Fruit fly (Drosophila melanogaster) whole organism, embryonic: Measurements from ENCODE around the gene klg.

ENCODE experiments used
- Aef1 ChIP-seq: fragments of 200-800 bp; sonication (Bioruptor generic); IDR thresholded peaks from 3 replicates; pipeline ENCODE4 v1.3.6; 2022; ENCODE audit warnings: missing biosample characterization, missing genetic modification characterization
- Awh ChIP-seq: fragments of 200-800 bp; sonication (Bioruptor generic); IDR thresholded peaks from 2 replicates; pipeline ENCODE4, ENCODE4 v1.3.6; 2022; ENCODE audit warnings: missing biosample characterization, missing genetic modification characterization
- CG10274 ChIP-seq: fragments of 200-800 bp; sonication (Bioruptor generic); optimal IDR thresholded peaks from 3 replicates; lab custom pipeline; 2017; ENCODE audit warnings: missing biosample characterization, mild to moderate bottlenecking, missing genetic modification characterization
- CG11695 ChIP-seq: fragments of 200-800 bp; sonication (Bioruptor generic); IDR thresholded peaks from 3 replicates; pipeline ENCODE4 v1.3.6; 2022; ENCODE audit warnings: missing biosample characterization, missing genetic modification characterization
- CG13296 ChIP-seq: fragments of 200-800 bp; sonication (Bioruptor generic); optimal IDR thresholded peaks from 3 replicates; lab custom pipeline; 2018; ENCODE audit warnings: missing biosample characterization, mild to moderate bottlenecking, missing genetic modification characterization
- CG1647 ChIP-seq: fragments of 200-800 bp; sonication (Bioruptor generic); optimal IDR thresholded peaks from 3 replicates; lab custom pipeline; 2016; ENCODE audit warnings: missing biosample characterization, missing genetic modification characterization
- CG17568 ChIP-seq: fragments of 200-800 bp; sonication (Bioruptor generic); optimal IDR thresholded peaks from 2 replicates; lab custom pipeline; 2018; ENCODE audit warnings: missing biosample characterization, mild to moderate bottlenecking, missing genetic modification characterization, moderate library complexity
- CG18619 ChIP-seq: fragments of 200-800 bp; sonication (Bioruptor generic); optimal IDR thresholded peaks from 3 replicates; lab custom pipeline; 2017; ENCODE audit warnings: missing biosample characterization, mild to moderate bottlenecking, missing genetic modification characterization
- CG18764 ChIP-seq: fragments of 200-800 bp; sonication (Bioruptor generic); optimal IDR thresholded peaks from 3 replicates; lab custom pipeline; 2016; ENCODE audit warnings: missing biosample characterization, missing genetic modification characterization
- CG2678 ChIP-seq: fragments of 200-800 bp; sonication (Bioruptor generic); optimal IDR thresholded peaks from 3 replicates; lab custom pipeline; 2019; ENCODE audit warnings: missing biosample characterization, mild to moderate bottlenecking, missing genetic modification characterization, moderate library complexity
- CG3065 ChIP-seq: fragments of 200-800 bp; sonication (Bioruptor generic); optimal IDR thresholded peaks from 2 replicates; lab custom pipeline; 2016; ENCODE audit warnings: missing biosample characterization, missing genetic modification characterization
- CG32772 ChIP-seq: fragments of 200-800 bp; sonication (Bioruptor generic); IDR thresholded peaks from 2 replicates; pipeline ENCODE4 v1.3.6; 2022; ENCODE audit warnings: missing biosample characterization, missing genetic modification characterization
- CG4854 ChIP-seq: fragments of 200-800 bp; sonication (Bioruptor generic); optimal IDR thresholded peaks from 2 replicates; lab custom pipeline; 2016; ENCODE audit warnings: missing biosample characterization, missing genetic modification characterization, inconsistent platforms
- CG6272 ChIP-seq: fragments of 200-800 bp; sonication (Bioruptor generic); IDR thresholded peaks from 2 replicates; pipeline ENCODE4 v1.3.6; 2022; ENCODE audit warnings: missing biosample characterization, missing genetic modification characterization
- CG6654 ChIP-seq: fragments of 200-800 bp; sonication (Bioruptor generic); optimal IDR thresholded peaks from 2 replicates; lab custom pipeline; 2017; ENCODE audit warnings: missing biosample characterization, mild to moderate bottlenecking, missing genetic modification characterization
- CG7357 ChIP-seq: fragments of 200-800 bp; sonication (Bioruptor generic); IDR thresholded peaks from 3 replicates; pipeline ENCODE4 v1.3.6; 2022; ENCODE audit warnings: missing biosample characterization, missing genetic modification characterization
- CG7786 ChIP-seq: fragments of 200-800 bp; sonication (Bioruptor generic); optimal IDR thresholded peaks from 2 replicates; lab custom pipeline; 2016; ENCODE audit warnings: missing biosample characterization, missing genetic modification characterization
- CG8944 ChIP-seq: fragments of 200-800 bp; sonication (Bioruptor generic); optimal IDR thresholded peaks from 3 replicates; lab custom pipeline; 2016; ENCODE audit warnings: missing biosample characterization, missing genetic modification characterization
- D19A ChIP-seq: fragments of 200-800 bp; optimal IDR thresholded peaks from 3 replicates; lab custom pipeline; 2019; ENCODE audit warnings: missing biosample characterization, mild to moderate bottlenecking, missing genetic modification characterization, moderate library complexity
- Dp ChIP-seq: fragments of 200-800 bp; sonication (Bioruptor generic); optimal IDR thresholded peaks from 2 replicates; lab custom pipeline; 2018; ENCODE audit warnings: missing biosample characterization, mild to moderate bottlenecking, missing genetic modification characterization, moderate library complexity
- ERR ChIP-seq: fragments of 200-800 bp; sonication (Bioruptor generic); optimal IDR thresholded peaks from 2 replicates; lab custom pipeline; 2016; ENCODE audit warnings: missing biosample characterization, missing genetic modification characterization
- Fer1 ChIP-seq: fragments of 200-800 bp; sonication (Bioruptor generic); optimal IDR thresholded peaks from 2 replicates; lab custom pipeline; 2017; ENCODE audit warnings: missing biosample characterization, mild to moderate bottlenecking, missing genetic modification characterization
- HLHmδ ChIP-seq: fragments of 200-800 bp; sonication (Bioruptor generic); optimal IDR thresholded peaks from 2 replicates; lab custom pipeline; 2018; ENCODE audit warnings: missing biosample characterization, mild to moderate bottlenecking, missing genetic modification characterization, moderate library complexity
- Hsf ChIP-seq: fragments of 200-800 bp; sonication (Bioruptor generic); optimal IDR thresholded peaks from 3 replicates; lab custom pipeline; 2016; ENCODE audit warnings: missing biosample characterization, missing genetic modification characterization
- Meics ChIP-seq: fragments of 200-800 bp; sonication (Bioruptor generic); optimal IDR thresholded peaks from 2 replicates; lab custom pipeline; 2017; ENCODE audit warnings: missing biosample characterization, mild to moderate bottlenecking, missing genetic modification characterization
- Mrtf ChIP-seq: fragments of 200-800 bp; sonication (Bioruptor generic); IDR thresholded peaks from 3 replicates; pipeline ENCODE4 v1.3.6; 2022; ENCODE audit warnings: missing biosample characterization, missing genetic modification characterization
- NC2β ChIP-seq: fragments of 200-800 bp; sonication (Bioruptor generic); optimal IDR thresholded peaks from 2 replicates; lab custom pipeline; 2016; ENCODE audit warnings: missing biosample characterization, missing genetic modification characterization
- Nf-YA ChIP-seq: fragments of 200-800 bp; sonication (Bioruptor generic); IDR thresholded peaks from 2 replicates; pipeline ENCODE4 v1.3.6; 2022; ENCODE audit warnings: missing biosample characterization, missing genetic modification characterization
- Six4 ChIP-seq: fragments of 200-800 bp; sonication (Bioruptor generic); optimal IDR thresholded peaks from 2 replicates; lab custom pipeline; 2016; ENCODE audit warnings: missing biosample characterization, missing genetic modification characterization
- Sox102F ChIP-seq: fragments of 200-800 bp; sonication (Bioruptor generic); optimal IDR thresholded peaks from 2 replicates; lab custom pipeline; 2018; ENCODE audit warnings: missing biosample characterization, mild to moderate bottlenecking, missing genetic modification characterization, moderate library complexity
- Taf1 ChIP-seq: fragments of 200-800 bp; sonication (Bioruptor generic); IDR thresholded peaks from 2 replicates; pipeline ENCODE4 v1.3.6; 2022; ENCODE audit warnings: missing biosample characterization, missing genetic modification characterization
- amos ChIP-seq: fragments of 200-800 bp; sonication (Bioruptor generic); IDR thresholded peaks from 2 replicates; pipeline ENCODE4 v1.3.6; 2022; ENCODE audit warnings: missing biosample characterization, missing genetic modification characterization; ENCODE audit not compliant: partially characterized antibody
- ara ChIP-seq: fragments of 200-800 bp; sonication (Bioruptor generic); IDR thresholded peaks from 2 replicates; pipeline ENCODE4 v1.3.6; 2022; ENCODE audit warnings: missing biosample characterization, missing genetic modification characterization
- cato ChIP-seq: fragments of 200-800 bp; sonication (Bioruptor generic); optimal IDR thresholded peaks from 2 replicates; lab custom pipeline; 2016; ENCODE audit warnings: missing biosample characterization, missing genetic modification characterization, borderline replicate concordance
- da ChIP-seq: fragments of 200-800 bp; sonication (Bioruptor generic); optimal IDR thresholded peaks from 2 replicates; lab custom pipeline; 2016; ENCODE audit warnings: missing biosample characterization, missing genetic modification characterization
- dm ChIP-seq: fragments of 200-800 bp; sonication (Bioruptor generic); optimal IDR thresholded peaks from 3 replicates; lab custom pipeline; 2016; ENCODE audit warnings: missing biosample characterization, missing genetic modification characterization
- ewg ChIP-seq: fragments of 200-800 bp; sonication (Bioruptor generic); optimal IDR thresholded peaks from 3 replicates; lab custom pipeline; 2017; ENCODE audit warnings: mild to moderate bottlenecking, missing biosample characterization, missing genetic modification reagents, missing genetic modification characterization
- gro ChIP-seq: fragments of 200-800 bp; sonication (Bioruptor generic); optimal IDR thresholded peaks from 2 replicates; lab custom pipeline; 2016; ENCODE audit warnings: missing biosample characterization, missing genetic modification characterization
- gsb ChIP-seq: fragments of 200-800 bp; sonication (Bioruptor generic); IDR thresholded peaks from 2 replicates; pipeline ENCODE4 v1.3.6; 2022; ENCODE audit warnings: missing biosample characterization, missing genetic modification characterization
- nau ChIP-seq: fragments of 200-800 bp; sonication (Bioruptor generic); optimal IDR thresholded peaks from 3 replicates; lab custom pipeline; 2017; ENCODE audit warnings: missing biosample characterization, mild to moderate bottlenecking, missing genetic modification characterization, missing genetic modification reagents
- nom ChIP-seq: fragments of 200-800 bp; sonication (Bioruptor generic); optimal IDR thresholded peaks from 2 replicates; lab custom pipeline; 2017; ENCODE audit warnings: missing biosample characterization, missing genetic modification characterization, mild to moderate bottlenecking, moderate library complexity, missing genetic modification reagents
- oc ChIP-seq: fragments of 200-800 bp; sonication (Bioruptor generic); optimal IDR thresholded peaks from 2 replicates; lab custom pipeline; 2018; ENCODE audit warnings: missing biosample characterization, mild to moderate bottlenecking, missing genetic modification characterization, moderate library complexity
- ro ChIP-seq: fragments of 200-800 bp; sonication (Bioruptor generic); IDR thresholded peaks from 2 replicates; pipeline ENCODE4 v1.3.6; 2022; ENCODE audit warnings: missing biosample characterization, missing genetic modification characterization
- sd ChIP-seq: fragments of 200-800 bp; sonication (Bioruptor generic); optimal IDR thresholded peaks from 3 replicates; lab custom pipeline; 2018; ENCODE audit warnings: missing biosample characterization, mild to moderate bottlenecking, missing genetic modification characterization, moderate library complexity
- sna ChIP-seq: fragments of 200-800 bp; sonication (Bioruptor generic); IDR thresholded peaks from 2 replicates; pipeline ENCODE4 v1.3.6; 2022; ENCODE audit warnings: missing biosample characterization, missing genetic modification characterization; ENCODE audit not compliant: partially characterized antibody
- sug ChIP-seq: fragments of 200-800 bp; optimal IDR thresholded peaks from 2 replicates; lab custom pipeline; 2019; ENCODE audit warnings: missing biosample characterization, mild to moderate bottlenecking, missing genetic modification characterization, moderate library complexity
- tll ChIP-seq, 2 experiments: fragments of 200-800 bp in 1 of 2; fragments of >200 bp in 1 of 2; sonication (Bioruptor generic) in 1 of 2; optimal IDR thresholded peaks; 2 replicates each; lab custom pipeline; 2017 to 2019; ENCODE audit warnings: missing biosample characterization in 2 of 2, missing genetic modification characterization in 2 of 2, mild to moderate bottlenecking in 1 of 2, moderate library complexity in 1 of 2
- tup ChIP-seq: fragments of 200-800 bp; sonication (Bioruptor generic); optimal IDR thresholded peaks from 2 replicates; lab custom pipeline; 2016; ENCODE audit warnings: missing biosample characterization, mild to moderate bottlenecking, missing genetic modification characterization, moderate library complexity
- tx ChIP-seq: fragments of 200-800 bp; sonication (Bioruptor generic); optimal IDR thresholded peaks from 2 replicates; lab custom pipeline; 2016; ENCODE audit warnings: missing biosample characterization, missing genetic modification characterization
- vfl ChIP-seq: fragments of 200-800 bp; sonication (Bioruptor generic); optimal IDR thresholded peaks from 2 replicates; lab custom pipeline; 2016; ENCODE audit warnings: missing biosample characterization, missing genetic modification characterization
- wdn ChIP-seq: fragments of 200-800 bp; sonication (Bioruptor generic); IDR thresholded peaks from 2 replicates; pipeline ENCODE4 v1.3.6; 2022; ENCODE audit warnings: missing biosample characterization, missing genetic modification characterization
- zen2 ChIP-seq: fragments of 200-800 bp; sonication (Bioruptor generic); IDR thresholded peaks from 3 replicates; pipeline ENCODE4 v1.3.6; 2022; ENCODE audit warnings: missing biosample characterization, missing genetic modification characterization; ENCODE audit not compliant: partially characterized antibody

klg gene

DNA sequence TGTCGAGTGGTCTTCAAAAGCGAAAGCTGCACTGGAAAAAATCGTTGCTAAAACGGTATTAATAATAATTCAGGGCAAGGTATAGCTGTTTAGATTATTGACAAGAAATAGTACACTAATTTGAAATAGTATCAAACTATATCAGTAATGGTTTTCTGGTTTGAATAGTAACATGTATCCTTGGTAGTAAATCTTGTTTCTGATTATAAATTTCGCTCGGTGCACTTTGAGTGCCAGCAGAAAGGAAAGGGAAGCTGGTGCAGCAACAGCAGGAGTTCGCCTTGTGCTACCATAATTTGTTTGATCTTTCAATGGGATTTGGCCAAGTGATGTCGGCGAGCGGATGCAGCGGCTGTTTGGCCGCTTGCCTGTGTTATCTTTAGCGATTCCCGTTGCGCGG, 12.3 kb upstream of the klg start (continued):
- TF ChIP-seq ERR (GFP tag; lab: Kevin White, UChicago), result no peak
- no peak for TF ChIP-seq Six4 (GFP tag; lab: Kevin White, UChicago)
- TF ChIP-seq tup (GFP tag; lab: Kevin White, UChicago), result no peak
- TF ChIP-seq NC2β, result no peak
- no peak for TF ChIP-seq nom (GFP tag; lab: Kevin White, UChicago)
- no peak for TF ChIP-seq Aef1 (GFP tag; lab: Robert Waterston, UW)
- no peak for TF ChIP-seq cato (GFP tag; lab: Kevin White, UChicago)
- peak; percentile 62 for TF ChIP-seq CG2678 (tag; lab: Kevin White, UChicago)
- TF ChIP-seq CG10274 (GFP tag; lab: Kevin White, UChicago), result no peak
- peak in 1 of 2 experiments; percentile 69 for TF ChIP-seq tll (GFP tag; optimal IDR thresholded peaks at IDR 0.05; lab: Kevin White, UChicago)
- no peak for TF ChIP-seq wdn (GFP tag; lab: Robert Waterston, UW)
- no peak for TF ChIP-seq CG18619 (GFP tag; lab: Kevin White, UChicago)
- no peak for TF ChIP-seq Awh
- TF ChIP-seq CG8944, result peak; percentile 27
- TF ChIP-seq nau, result no peak
- no peak for TF ChIP-seq CG1647
- TF ChIP-seq ewg (GFP tag; lab: Kevin White, UChicago), result no peak
- TF ChIP-seq CG7786, result no peak
- TF ChIP-seq CG18764, result no peak
- TF ChIP-seq sd (tag; lab: Kevin White, UChicago), result no peak
- TF ChIP-seq da, result no peak
- TF ChIP-seq CG11695 (GFP tag; lab: Robert Waterston, UW), result no peak
- peak; percentile 20 for TF ChIP-seq oc
- TF ChIP-seq Taf1, result no peak
- TF ChIP-seq CG4854, result no peak
- TF ChIP-seq CG32772 (GFP tag; lab: Robert Waterston, UW), result no peak
- TF ChIP-seq amos (GFP tag; lab: Robert Waterston, UW), result no peak
- TF ChIP-seq Hsf (GFP tag; lab: Kevin White, UChicago), result no peak
- TF ChIP-seq Mrtf, result no peak
- peak; percentile 16 for TF ChIP-seq Meics
- no peak; the same call in 2 of the 3 replicates for TF ChIP-seq CG7357
- TF ChIP-seq D19A (tag; lab: Kevin White, UChicago), result peak; percentile 52
- no peak for TF ChIP-seq sug (tag; lab: Kevin White, UChicago)
- TF ChIP-seq gro, result no peak
- TF ChIP-seq CG6272, result no peak
- peak; percentile 39 for TF ChIP-seq Sox102F
- no peak for TF ChIP-seq CG6654 (GFP tag; lab: Kevin White, UChicago)
- TF ChIP-seq tx (GFP tag; lab: Kevin White, UChicago), result no peak
- no peak for TF ChIP-seq zen2 (GFP tag; lab: Robert Waterston, UW)
- peak; percentile 49 for TF ChIP-seq ara (GFP tag; lab: Robert Waterston, UW)
- TF ChIP-seq sna (GFP tag; lab: Robert Waterston, UW), result no peak
- TF ChIP-seq CG13296, result no peak
- no peak for TF ChIP-seq HLHmδ (GFP tag; lab: Kevin White, UChicago)
- no peak for TF ChIP-seq ro (GFP tag; lab: Robert Waterston, UW)
- peak; percentile 20 for TF ChIP-seq Fer1 (GFP tag; lab: Kevin White, UChicago)
- TF ChIP-seq dm (GFP tag; lab: Kevin White, UChicago), result no peak
- TF ChIP-seq Dp (GFP tag; lab: Kevin White, UChicago), result no peak
- no peak for TF ChIP-seq gsb (GFP tag; lab: Robert Waterston, UW)
- TF ChIP-seq Nf-YA (GFP tag; lab: Robert Waterston, UW), result no peak
- no peak for TF ChIP-seq CG17568 (GFP tag; lab: Kevin White, UChicago)
- TF ChIP-seq vfl (GFP tag; lab: Kevin White, UChicago), result no peak
- TF ChIP-seq CG3065, result no peak
